Fruit fly (Drosophila melanogaster) whole organism, embryonic: Measurements from ENCODE around the gene CG31832.

Source experiments
- Adf1 ChIP-seq: fragments of 200-800 bp; sonication (Bioruptor generic); IDR thresholded peaks from 2 replicates; pipeline ENCODE4 v1.3.6; 2022; ENCODE audit warnings: missing biosample characterization, missing genetic modification characterization
- CG10321 ChIP-seq: fragments of 200-800 bp; sonication (Bioruptor generic); IDR thresholded peaks from 2 replicates; pipeline ENCODE4 v1.3.6; 2022; ENCODE audit warnings: missing biosample characterization, missing genetic modification characterization
- CG10565 ChIP-seq: fragments of 200-800 bp; sonication (Bioruptor generic); optimal IDR thresholded peaks from 3 replicates; lab custom pipeline; 2016; ENCODE audit warnings: missing biosample characterization, mild to moderate bottlenecking, missing genetic modification characterization
- CG11723 ChIP-seq: fragments of 200-800 bp; sonication (Bioruptor generic); optimal IDR thresholded peaks from 2 replicates; lab custom pipeline; 2017; ENCODE audit warnings: missing biosample characterization, mild to moderate bottlenecking, missing genetic modification characterization
- CG12104 ChIP-seq: fragments of 200-800 bp; sonication (Bioruptor generic); optimal IDR thresholded peaks from 3 replicates; lab custom pipeline; 2016; ENCODE audit warnings: missing biosample characterization, missing genetic modification characterization
- CG13424 ChIP-seq: fragments of 200-800 bp; sonication (Bioruptor generic); optimal IDR thresholded peaks from 2 replicates; lab custom pipeline; 2019; ENCODE audit warnings: missing biosample characterization, mild to moderate bottlenecking, missing genetic modification characterization, moderate library complexity
- CG14014 ChIP-seq: fragments of 200-800 bp; sonication (Bioruptor generic); IDR thresholded peaks from 2 replicates; pipeline ENCODE4 v1.3.6; 2022; ENCODE audit warnings: missing biosample characterization, missing genetic modification characterization
- CG15011 ChIP-seq: fragments of 200-800 bp; sonication (Bioruptor generic); optimal IDR thresholded peaks from 3 replicates; lab custom pipeline; 2018; ENCODE audit warnings: missing biosample characterization, mild to moderate bottlenecking, missing genetic modification characterization
- CG16813 ChIP-seq: fragments of 200-800 bp; sonication (Bioruptor generic); IDR thresholded peaks from 3 replicates; pipeline ENCODE4 v1.3.6; 2022; ENCODE audit warnings: missing biosample characterization, missing genetic modification characterization; ENCODE audit not compliant: partially characterized antibody
- CG16815 ChIP-seq: fragments of 200-800 bp; sonication (Bioruptor generic); optimal IDR thresholded peaks from 3 replicates; lab custom pipeline; 2017; ENCODE audit warnings: missing biosample characterization, mild to moderate bottlenecking, missing genetic modification characterization
- CG2889 ChIP-seq: fragments of 200-800 bp; sonication (Bioruptor generic); IDR thresholded peaks from 3 replicates; pipeline ENCODE4 v1.3.6; 2022; ENCODE audit warnings: missing biosample characterization, missing genetic modification characterization
- CG30431 ChIP-seq: fragments of 200-800 bp; sonication (Bioruptor generic); optimal IDR thresholded peaks from 2 replicates; lab custom pipeline; 2017; ENCODE audit warnings: missing biosample characterization, missing genetic modification characterization
- CG43689 ChIP-seq: fragments of 200-800 bp; sonication (Bioruptor generic); IDR thresholded peaks from 2 replicates; pipeline ENCODE4 v1.3.6; 2022; ENCODE audit warnings: missing biosample characterization, missing genetic modification characterization
- CG4820 ChIP-seq: fragments of 200-800 bp; sonication (Bioruptor generic); optimal IDR thresholded peaks from 3 replicates; lab custom pipeline; 2016; ENCODE audit warnings: missing biosample characterization, missing genetic modification characterization
- CG6175 ChIP-seq: fragments of 200-800 bp; sonication (Bioruptor generic); IDR thresholded peaks from 3 replicates; pipeline ENCODE4 v1.3.6; 2022; ENCODE audit warnings: missing biosample characterization, missing genetic modification characterization
- CG6654 ChIP-seq: fragments of 200-800 bp; sonication (Bioruptor generic); optimal IDR thresholded peaks from 2 replicates; lab custom pipeline; 2017; ENCODE audit warnings: missing biosample characterization, mild to moderate bottlenecking, missing genetic modification characterization
- CG6765 ChIP-seq: fragments of 200-800 bp; sonication (Bioruptor generic); optimal IDR thresholded peaks from 3 replicates; lab custom pipeline; 2017; ENCODE audit warnings: missing biosample characterization, mild to moderate bottlenecking, missing genetic modification characterization
- CG7357 ChIP-seq: fragments of 200-800 bp; sonication (Bioruptor generic); IDR thresholded peaks from 3 replicates; pipeline ENCODE4 v1.3.6; 2022; ENCODE audit warnings: missing biosample characterization, missing genetic modification characterization
- CG7928 ChIP-seq: fragments of 200-800 bp; sonication (Bioruptor generic); optimal IDR thresholded peaks from 2 replicates; lab custom pipeline; 2017; ENCODE audit warnings: missing biosample characterization, mild to moderate bottlenecking, missing genetic modification characterization
- CG7987 ChIP-seq: fragments of 200-800 bp; sonication (Bioruptor generic); optimal IDR thresholded peaks from 2 replicates; lab custom pipeline; 2018; ENCODE audit warnings: missing biosample characterization, mild to moderate bottlenecking, missing genetic modification characterization, moderate library complexity
- CG9797 ChIP-seq: fragments of 200-800 bp; sonication (Bioruptor generic); optimal IDR thresholded peaks from 3 replicates; lab custom pipeline; 2018; ENCODE audit warnings: missing biosample characterization, mild to moderate bottlenecking, missing genetic modification characterization
- CoRest ChIP-seq: fragments of 200-800 bp; sonication (Bioruptor generic); optimal IDR thresholded peaks from 3 replicates; lab custom pipeline; 2018; ENCODE audit warnings: missing biosample characterization, mild to moderate bottlenecking, missing genetic modification characterization, moderate library complexity
- CrebB ChIP-seq: fragments of 200-800 bp; sonication (Bioruptor generic); optimal IDR thresholded peaks from 3 replicates; lab custom pipeline; 2018; ENCODE audit warnings: missing biosample characterization, mild to moderate bottlenecking, missing genetic modification characterization
- Dbx ChIP-seq: fragments of 200-800 bp; sonication (Bioruptor generic); IDR thresholded peaks from 3 replicates; pipeline ENCODE4 v1.3.6; 2022; ENCODE audit warnings: missing biosample characterization, missing genetic modification characterization
- Dp ChIP-seq: fragments of 200-800 bp; sonication (Bioruptor generic); optimal IDR thresholded peaks from 2 replicates; lab custom pipeline; 2018; ENCODE audit warnings: missing biosample characterization, mild to moderate bottlenecking, missing genetic modification characterization, moderate library complexity
- Meics ChIP-seq: fragments of 200-800 bp; sonication (Bioruptor generic); optimal IDR thresholded peaks from 2 replicates; lab custom pipeline; 2017; ENCODE audit warnings: missing biosample characterization, mild to moderate bottlenecking, missing genetic modification characterization
- Myb ChIP-seq: fragments of 200-800 bp; sonication (Bioruptor generic); optimal IDR thresholded peaks from 2 replicates; lab custom pipeline; 2016; ENCODE audit warnings: missing biosample characterization, missing genetic modification characterization
- Neu2 ChIP-seq: fragments of 200-800 bp; sonication (Bioruptor generic); optimal IDR thresholded peaks from 3 replicates; lab custom pipeline; 2016; ENCODE audit warnings: missing biosample characterization, missing genetic modification characterization, borderline replicate concordance
- Spps ChIP-seq: fragments of 200-800 bp; sonication (Bioruptor generic); optimal IDR thresholded peaks from 2 replicates; lab custom pipeline; 2018; ENCODE audit warnings: missing biosample characterization, mild to moderate bottlenecking, missing genetic modification characterization
- Sry-δ ChIP-seq: fragments of 200-800 bp; sonication (Bioruptor generic); optimal IDR thresholded peaks from 2 replicates; lab custom pipeline; 2016; ENCODE audit warnings: missing biosample characterization, missing genetic modification characterization
- Xrp1 ChIP-seq: fragments of 200-800 bp; sonication (Bioruptor generic); IDR thresholded peaks from 2 replicates; pipeline ENCODE4 v1.3.6; 2022; ENCODE audit warnings: missing biosample characterization, missing genetic modification characterization
- YL-1 ChIP-seq: fragments of 200-800 bp; sonication (Bioruptor generic); optimal IDR thresholded peaks from 3 replicates; lab custom pipeline; 2017; ENCODE audit warnings: missing biosample characterization, mild to moderate bottlenecking, missing genetic modification characterization
- amos ChIP-seq: fragments of 200-800 bp; sonication (Bioruptor generic); IDR thresholded peaks from 2 replicates; pipeline ENCODE4 v1.3.6; 2022; ENCODE audit warnings: missing biosample characterization, missing genetic modification characterization; ENCODE audit not compliant: partially characterized antibody
- cato ChIP-seq: fragments of 200-800 bp; sonication (Bioruptor generic); optimal IDR thresholded peaks from 2 replicates; lab custom pipeline; 2016; ENCODE audit warnings: missing biosample characterization, missing genetic modification characterization, borderline replicate concordance
- da ChIP-seq: fragments of 200-800 bp; sonication (Bioruptor generic); optimal IDR thresholded peaks from 2 replicates; lab custom pipeline; 2016; ENCODE audit warnings: missing biosample characterization, missing genetic modification characterization
- dm ChIP-seq: fragments of 200-800 bp; sonication (Bioruptor generic); optimal IDR thresholded peaks from 3 replicates; lab custom pipeline; 2016; ENCODE audit warnings: missing biosample characterization, missing genetic modification characterization
- dpn ChIP-seq, 2 experiments: fragments of 200-800 bp; sonication (Bioruptor generic); optimal IDR thresholded peaks; 3 replicates each; lab custom pipeline; 2016; ENCODE audit warnings: missing biosample characterization in 2 of 2, missing genetic modification characterization in 2 of 2
- gcm2 ChIP-seq: fragments of 200-800 bp; sonication (Bioruptor generic); optimal IDR thresholded peaks from 2 replicates; lab custom pipeline; 2016; ENCODE audit warnings: missing biosample characterization, missing genetic modification characterization
- gsb ChIP-seq: fragments of 200-800 bp; sonication (Bioruptor generic); IDR thresholded peaks from 2 replicates; pipeline ENCODE4 v1.3.6; 2022; ENCODE audit warnings: missing biosample characterization, missing genetic modification characterization
- gsb-n ChIP-seq: fragments of 200-800 bp; sonication (Bioruptor generic); optimal IDR thresholded peaks from 3 replicates; lab custom pipeline; 2018; ENCODE audit warnings: missing biosample characterization, mild to moderate bottlenecking, missing genetic modification characterization
- ind ChIP-seq: fragments of 200-800 bp; sonication (Bioruptor generic); optimal IDR thresholded peaks from 3 replicates; lab custom pipeline; 2016; ENCODE audit warnings: missing biosample characterization, missing genetic modification characterization
- jumu ChIP-seq: fragments of 200-800 bp; sonication (Bioruptor generic); optimal IDR thresholded peaks from 3 replicates; lab custom pipeline; 2016; ENCODE audit warnings: missing biosample characterization, missing genetic modification characterization
- kay ChIP-seq: fragments of 200-800 bp; sonication (Bioruptor generic); optimal IDR thresholded peaks from 2 replicates; lab custom pipeline; 2016; ENCODE audit warnings: missing biosample characterization, missing genetic modification characterization
- lab ChIP-seq: fragments of 200-800 bp; sonication (Bioruptor generic); optimal IDR thresholded peaks from 3 replicates; lab custom pipeline; 2017; ENCODE audit warnings: missing biosample characterization, missing genetic modification characterization, mild to moderate bottlenecking, moderate library complexity, missing genetic modification reagents
- otp ChIP-seq: fragments of 200-800 bp; sonication (Bioruptor generic); IDR thresholded peaks from 3 replicates; pipeline ENCODE4, ENCODE4 v1.3.6; 2022; ENCODE audit warnings: missing biosample characterization, missing genetic modification characterization
- pzg ChIP-seq: fragments of 200-800 bp; sonication (Bioruptor generic); optimal IDR thresholded peaks from 3 replicates; lab custom pipeline; 2018; ENCODE audit warnings: missing biosample characterization, mild to moderate bottlenecking, missing genetic modification characterization, moderate library complexity
- sna ChIP-seq: fragments of 200-800 bp; sonication (Bioruptor generic); IDR thresholded peaks from 2 replicates; pipeline ENCODE4 v1.3.6; 2022; ENCODE audit warnings: missing biosample characterization, missing genetic modification characterization; ENCODE audit not compliant: partially characterized antibody
- sob ChIP-seq: fragments of 200-800 bp; sonication (Bioruptor generic); IDR thresholded peaks from 2 replicates; pipeline ENCODE4 v1.3.6; 2022; ENCODE audit warnings: missing biosample characterization, missing genetic modification characterization
- tna ChIP-seq: fragments of 200-800 bp; sonication (Bioruptor generic); IDR thresholded peaks from 2 replicates; pipeline ENCODE4 v1.3.6; 2022; ENCODE audit warnings: missing biosample characterization, missing genetic modification characterization; ENCODE audit not compliant: partially characterized antibody
- twi ChIP-seq: fragments of 200-800 bp; optimal IDR thresholded peaks from 2 replicates; lab custom pipeline; 2019; ENCODE audit warnings: missing biosample characterization, mild to moderate bottlenecking, missing genetic modification characterization, moderate library complexity
- tx ChIP-seq: fragments of 200-800 bp; sonication (Bioruptor generic); optimal IDR thresholded peaks from 2 replicates; lab custom pipeline; 2016; ENCODE audit warnings: missing biosample characterization, missing genetic modification characterization

Gene CG31832

DNA sequence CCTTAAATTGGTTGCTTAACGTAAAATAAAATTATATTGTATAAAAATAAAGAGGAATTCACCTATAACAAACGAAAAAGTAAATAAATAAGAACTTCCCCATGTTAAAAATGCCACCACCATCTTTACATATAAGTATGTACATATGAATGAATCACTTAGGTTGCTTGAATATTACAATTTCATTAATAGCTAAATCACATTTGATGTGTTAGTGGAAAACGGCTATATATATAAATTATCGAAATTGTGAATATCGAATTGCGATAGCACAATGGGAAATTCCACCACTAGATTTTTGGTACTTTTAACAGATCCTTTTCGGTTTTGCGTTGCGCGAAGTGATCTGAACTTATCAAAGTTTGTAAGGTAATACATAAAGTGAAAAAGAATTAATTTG is 29.8 kb upstream of the CG31832 start, which contains the start of the genes solo and vas (continued):
- no peak for TF ChIP-seq Spps (tag; lab: Kevin White, UChicago)
- no peak for TF ChIP-seq CG43689 (GFP tag; lab: Robert Waterston, UW)
- TF ChIP-seq da (GFP tag; lab: Kevin White, UChicago): no peak
- no peak for TF ChIP-seq CG6654 (GFP tag; lab: Kevin White, UChicago)
- peak; percentile 54 for TF ChIP-seq pzg (GFP tag; lab: Kevin White, UChicago)
- TF ChIP-seq CG12104 (GFP tag; lab: Kevin White, UChicago): no peak
- TF ChIP-seq Dp (GFP tag; lab: Kevin White, UChicago): peak; percentile 15
- no peak for TF ChIP-seq CG11723
- peak; percentile 29 for TF ChIP-seq CG16815 (GFP tag; lab: Kevin White, UChicago)
- peak; percentile 65; the same call in 2 of the 3 replicates for TF ChIP-seq Dbx (GFP tag; lab: Robert Waterston, UW)
- no peak for TF ChIP-seq gcm2 (GFP tag; lab: Kevin White, UChicago)
- TF ChIP-seq tna: no peak
- TF ChIP-seq CG6765 (GFP tag; lab: Kevin White, UChicago): no peak
- no peak for TF ChIP-seq tx (GFP tag; lab: Kevin White, UChicago)
- TF ChIP-seq gsb-n (tag; lab: Kevin White, UChicago): no peak
- no peak for TF ChIP-seq jumu
- TF ChIP-seq Meics (GFP tag; lab: Kevin White, UChicago): peak; percentile 38
- no peak for TF ChIP-seq gsb (GFP tag; lab: Robert Waterston, UW)
- no peak for TF ChIP-seq CG10565 (GFP tag; lab: Kevin White, UChicago)
- TF ChIP-seq Neu2: no peak
- no peak for TF ChIP-seq Adf1
- TF ChIP-seq Sry-δ (GFP tag; lab: Kevin White, UChicago): peak; percentile 79
- TF ChIP-seq kay (GFP tag; lab: Kevin White, UChicago): no peak
- no peak for TF ChIP-seq otp (GFP tag; lab: Robert Waterston, UW)
- TF ChIP-seq CG7928 (GFP tag; lab: Kevin White, UChicago): no peak
- TF ChIP-seq CrebB (tag; lab: Kevin White, UChicago): no peak
- no peak for TF ChIP-seq CG15011
- peak; percentile 34; the same call in 1 of the 2 replicates for TF ChIP-seq Xrp1 (GFP tag; lab: Robert Waterston, UW)
- TF ChIP-seq CG14014 (GFP tag; lab: Robert Waterston, UW): peak; percentile 60; the same call in 1 of the 2 replicates
- TF ChIP-seq CG6175 (GFP tag; lab: Robert Waterston, UW): no peak
- no peak for TF ChIP-seq CG10321
- peak; percentile 29 for TF ChIP-seq ind (GFP tag; lab: Kevin White, UChicago)
- no peak for TF ChIP-seq CG30431 (GFP tag; lab: Kevin White, UChicago)
- no peak for TF ChIP-seq CG2889 (GFP tag; lab: Robert Waterston, UW)
- TF ChIP-seq lab (GFP tag; lab: Kevin White, UChicago): peak; percentile 40
- 0 out of 3 replicates have a peak, but pooled peaks have one; percentile 29 for TF ChIP-seq CG16813 (GFP tag; lab: Robert Waterston, UW)
- TF ChIP-seq twi (tag; lab: Kevin White, UChicago): peak; percentile 48
- no peak for TF ChIP-seq cato (GFP tag; lab: Kevin White, UChicago)
- peak; percentile 66 for TF ChIP-seq CG13424 (tag; lab: Kevin White, UChicago)
- TF ChIP-seq dpn (GFP tag; optimal IDR thresholded peaks at IDR 0.05; lab: Kevin White, UChicago): peak; percentile 36 to 47
- peak; percentile 32; the same call in 1 of the 2 replicates for TF ChIP-seq amos
- peak; percentile 12 for TF ChIP-seq CG4820 (GFP tag; lab: Kevin White, UChicago)
- peak; percentile 32 for TF ChIP-seq YL-1 (GFP tag; lab: Kevin White, UChicago)
- TF ChIP-seq sna: peak; percentile 48; the same call in 1 of the 2 replicates
- TF ChIP-seq CG7987: no peak
- TF ChIP-seq CG9797 (GFP tag; lab: Kevin White, UChicago): no peak
- TF ChIP-seq CG7357 (GFP tag; lab: Robert Waterston, UW): peak; percentile 93
- TF ChIP-seq dm (GFP tag; lab: Kevin White, UChicago): no peak
- peak; percentile 80 for TF ChIP-seq CoRest
- no peak for TF ChIP-seq Myb (GFP tag; lab: Kevin White, UChicago)
- peak; percentile 43; the same call in 1 of the 2 replicates for TF ChIP-seq sob (GFP tag; lab: Robert Waterston, UW)
